Worm (Caenorhabditis elegans) whole organism, midembryonic: ENCODE results near the gene Y55F3AM.11.

Experiments used
- T22C8.4 ChIP-seq: fragments of 200-800 bp; sonication (Bioruptor generic); IDR thresholded peaks from 2 replicates; pipeline ENCODE4 v1.3.6; 2022; ENCODE audit warnings: missing genetic modification characterization, missing compliant biosample characterization
- ref-1 ChIP-seq: fragments of 200-800 bp; sonication (Bioruptor generic); conservative IDR thresholded peaks from 2 replicates; pipeline ENCODE4 v1.3.6; 2022; ENCODE audit warnings: missing genetic modification reagents, missing genetic modification characterization, missing compliant biosample characterization
- ztf-23 ChIP-seq: fragments of 200-800 bp; sonication (Bioruptor generic); IDR thresholded peaks from 2 replicates; pipeline ENCODE4 v1.3.6; 2022; ENCODE audit warnings: missing genetic modification reagents, missing genetic modification characterization, missing compliant biosample characterization
- ztf-29 ChIP-seq: fragments of 200-800 bp; sonication (Bioruptor generic); IDR thresholded peaks from 2 replicates; pipeline ENCODE4 v1.3.6; 2022; ENCODE audit warnings: missing genetic modification reagents, missing genetic modification characterization, missing compliant biosample characterization

- TF ChIP-seq ztf-23 (GFP tag; lab: Robert Waterston, UW) (no peak), T22C8.4 (GFP tag; lab: Robert Waterston, UW) (no peak), ztf-29 (GFP tag; lab: Robert Waterston, UW) (no peak), ref-1 (no peak)
These were observed 1.5 kb upstream of the Y55F3AM.11 start, which contains the start of gene srx-12 for ce11 chrIV:1045683-1046082.
